Fruit fly (Drosophila melanogaster): Measurements from ENCODE around the gene CG17105.

Gene CG17105

dm6 chr2L:10680584-10681080 lies at the start of gene CG17105:
Gene CG17105 (plus strand): TSS chr2L:10681030.
- TF ChIP-seq CTCF (optimal IDR thresholded peaks at IDR 0.05) = no peak

- no peak for TF ChIP-seq CG8478 (optimal IDR thresholded peaks at IDR 0.05)
- TF ChIP-seq CTCF (optimal IDR thresholded peaks at IDR 0.05) = no peak
Measured at dm6 chr2L:10632702-10633101, 48.1 kb upstream of the CG17105 start.

- TF ChIP-seq CTCF (optimal IDR thresholded peaks at IDR 0.05) (no peak), CG8478 (optimal IDR thresholded peaks at IDR 0.05) (no peak)
Measured at dm6 chr2L:10638371-10638770, 42.5 kb upstream of the CG17105 start, which contains the start of gene CG7329. Gene CG7329 (minus strand): TSS chr2L:10638471.

dm6 chr2L:10639631-10640030 lies 41.2 kb upstream of the CG17105 start, which contains the start of gene CG31872:
Gene CG31872 (plus strand): TSS chr2L:10639931.
- TF ChIP-seq CG8478 (optimal IDR thresholded peaks at IDR 0.05) (no peak), CTCF (optimal IDR thresholded peaks at IDR 0.05) (no peak)

- TF ChIP-seq CTCF (optimal IDR thresholded peaks at IDR 0.05) (no peak), CG8478 (optimal IDR thresholded peaks at IDR 0.05) (no peak)
Measured at dm6 chr2L:10643671-10644070, 37.2 kb upstream of the CG17105 start, which contains the start of gene CG18284. Gene CG18284 (plus strand): TSS chr2L:10643971.

DNA sequence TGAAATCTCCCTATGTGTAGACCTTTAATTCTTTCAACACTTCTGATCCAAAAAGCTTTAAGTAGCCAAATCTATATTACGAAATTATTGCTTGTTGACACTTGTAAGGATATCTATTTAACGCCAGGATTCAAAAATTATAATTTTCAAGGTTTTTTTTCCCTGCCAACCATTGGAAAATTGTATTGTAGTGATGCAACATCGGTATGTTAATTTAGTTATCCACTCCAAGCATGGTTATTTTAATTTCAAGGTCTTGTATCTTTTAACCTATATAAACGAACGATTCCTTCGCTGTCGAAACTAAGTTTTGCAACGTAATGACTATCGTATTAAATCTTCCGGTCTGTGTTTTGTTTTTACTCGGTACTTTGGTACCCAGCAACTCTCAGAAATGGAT lies 34.7 kb upstream of the CG17105 start, which contains the start of gene CG17097:
CG17097 (plus strand) TSS at position 301 of the 400 bp plus-strand sequence.
- no peak for TF ChIP-seq CTCF (optimal IDR thresholded peaks at IDR 0.05)
- no peak for TF ChIP-seq CG8478 (optimal IDR thresholded peaks at IDR 0.05)

- TF ChIP-seq CG8478 (optimal IDR thresholded peaks at IDR 0.05) (no peak), CTCF (optimal IDR thresholded peaks at IDR 0.05) (no peak)
Measured at dm6 chr2L:10646726-10647125, 34.1 kb upstream of the CG17105 start.

DNA sequence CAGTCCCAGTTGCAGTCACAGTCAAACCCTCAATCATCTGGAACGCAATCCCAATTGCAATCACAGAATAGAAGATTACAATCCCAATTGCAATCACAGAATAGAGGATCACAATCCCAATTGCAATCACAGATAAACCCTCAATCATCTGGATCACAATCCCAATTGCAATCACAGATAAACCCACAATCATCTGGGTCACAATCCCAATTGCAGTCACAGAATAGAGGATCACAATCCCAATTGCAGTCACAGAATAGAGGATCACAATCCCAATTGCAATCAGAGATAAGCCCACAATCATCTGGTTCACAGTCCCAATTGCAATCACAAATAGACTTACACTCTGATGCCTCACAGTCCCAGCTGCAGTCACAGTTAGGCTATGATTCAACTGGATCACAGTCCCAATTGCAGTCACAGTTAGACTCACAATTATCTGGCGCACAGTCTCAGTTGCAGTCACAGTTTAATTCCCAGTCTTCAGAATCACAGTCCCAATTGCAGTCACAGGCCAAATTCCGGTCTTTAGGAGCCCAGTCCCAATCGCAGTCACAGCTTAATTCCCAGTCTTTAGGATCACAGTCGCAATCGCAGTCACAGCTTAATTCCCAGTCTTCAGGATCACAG lies 33.0 kb upstream of the CG17105 start:
- TF ChIP-seq CG8478 (optimal IDR thresholded peaks at IDR 0.05) = no peak
- no peak for TF ChIP-seq CTCF (optimal IDR thresholded peaks at IDR 0.05)

- TF ChIP-seq CG8478 (optimal IDR thresholded peaks at IDR 0.05) (no peak), CTCF (optimal IDR thresholded peaks at IDR 0.05) (no peak)
Measured at dm6 chr2L:10651313-10651712, 29.5 kb upstream of the CG17105 start, which contains the start of gene dbf. Gene dbf (plus strand): TSS chr2L:10651613.

dm6 chr2L:10654520-10654919 lies 26.3 kb upstream of the CG17105 start:
- no peak for TF ChIP-seq CG8478 (optimal IDR thresholded peaks at IDR 0.05)
- TF ChIP-seq CTCF (optimal IDR thresholded peaks at IDR 0.05) = no peak

dm6 chr2L:10657981-10658380 lies 22.8 kb upstream of the CG17105 start, which contains the start of gene CG45690:
Gene CG45690 (plus strand): TSS chr2L:10658281.
- TF ChIP-seq CTCF (optimal IDR thresholded peaks at IDR 0.05) = no peak
- no peak for TF ChIP-seq CG8478 (optimal IDR thresholded peaks at IDR 0.05)

DNA sequence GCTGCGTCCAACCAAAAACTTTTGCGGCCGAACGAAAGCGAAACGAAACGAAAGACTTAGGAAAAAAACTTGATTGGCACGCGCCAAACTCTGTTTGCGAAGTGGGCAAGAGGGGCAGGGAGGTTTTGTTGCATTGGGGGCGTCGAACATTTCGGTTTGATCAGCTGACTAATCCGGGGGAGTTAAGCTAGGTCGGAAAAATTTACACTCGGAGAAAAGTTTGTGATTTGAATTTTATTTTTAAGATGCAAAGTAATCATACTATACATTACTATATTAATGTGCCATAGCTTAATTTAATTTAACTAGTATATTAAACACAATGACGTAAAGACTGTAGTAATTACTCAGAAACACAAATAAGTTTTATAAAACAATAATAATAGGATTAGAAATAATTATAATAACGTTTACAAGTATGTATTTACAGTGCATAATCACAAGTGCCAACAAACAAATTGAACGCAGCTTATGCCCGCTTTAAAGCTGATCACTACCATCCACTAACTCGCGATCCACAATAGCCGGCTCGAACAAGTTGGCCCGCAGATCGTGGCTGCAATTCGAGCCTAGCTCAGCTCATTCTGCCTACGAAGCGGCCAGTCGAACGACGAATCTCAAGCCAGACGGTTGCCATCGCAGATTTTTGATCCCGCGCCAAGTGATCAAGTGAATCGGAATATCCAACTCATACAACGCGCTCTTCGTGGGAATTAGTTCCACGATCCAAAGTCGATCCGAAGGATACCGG lies 19.2 kb upstream of the CG17105 start, which contains the start of gene CG31871:
CG31871 (plus strand) TSS at position 592 of the 751 bp plus-strand sequence.
- no peak for TF ChIP-seq CTCF (optimal IDR thresholded peaks at IDR 0.05)
- TF ChIP-seq CG8478 (optimal IDR thresholded peaks at IDR 0.05) = no peak

DNA sequence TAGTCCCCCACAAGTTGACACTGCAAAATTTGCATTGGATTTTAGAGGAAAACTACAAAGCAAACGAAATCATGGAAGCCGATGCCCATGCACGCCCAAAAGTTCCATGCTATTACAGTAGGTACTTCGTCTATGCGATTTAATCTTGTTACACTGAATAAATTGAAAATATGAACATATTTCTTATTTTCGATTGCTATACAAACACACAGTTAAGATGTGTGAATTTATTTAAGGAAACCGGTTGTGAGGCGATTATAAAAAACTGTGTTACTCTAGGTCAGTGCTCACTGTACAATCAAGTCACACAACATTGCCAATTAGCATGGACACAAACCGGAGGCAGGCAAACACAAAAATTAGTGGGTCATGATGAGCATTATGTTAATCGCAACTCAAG lies 15.2 kb upstream of the CG17105 start:
- TF ChIP-seq CG8478 (optimal IDR thresholded peaks at IDR 0.05) = no peak
- no peak for TF ChIP-seq CTCF (optimal IDR thresholded peaks at IDR 0.05)

DNA sequence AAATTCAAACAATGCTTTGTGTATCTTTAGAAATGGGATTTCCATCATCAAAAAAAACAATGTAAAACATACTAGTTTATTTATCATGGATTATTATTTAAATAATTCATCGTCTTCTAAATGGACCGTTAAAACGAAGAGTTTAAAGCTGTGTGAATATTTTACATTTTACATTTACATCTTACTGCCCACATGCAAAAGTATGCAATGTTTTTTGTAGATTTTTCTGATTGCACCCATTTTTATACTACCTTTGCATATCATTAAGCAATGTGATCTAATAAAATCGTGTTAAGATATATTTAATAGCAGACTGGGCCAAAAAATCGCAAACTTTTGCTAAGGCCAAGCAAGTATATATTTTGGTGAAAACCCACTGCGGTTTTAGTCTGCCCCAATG lies 9.3 kb upstream of the CG17105 start:
- TF ChIP-seq CG8478 (optimal IDR thresholded peaks at IDR 0.05) = no peak
- no peak for TF ChIP-seq CTCF (optimal IDR thresholded peaks at IDR 0.05)

DNA sequence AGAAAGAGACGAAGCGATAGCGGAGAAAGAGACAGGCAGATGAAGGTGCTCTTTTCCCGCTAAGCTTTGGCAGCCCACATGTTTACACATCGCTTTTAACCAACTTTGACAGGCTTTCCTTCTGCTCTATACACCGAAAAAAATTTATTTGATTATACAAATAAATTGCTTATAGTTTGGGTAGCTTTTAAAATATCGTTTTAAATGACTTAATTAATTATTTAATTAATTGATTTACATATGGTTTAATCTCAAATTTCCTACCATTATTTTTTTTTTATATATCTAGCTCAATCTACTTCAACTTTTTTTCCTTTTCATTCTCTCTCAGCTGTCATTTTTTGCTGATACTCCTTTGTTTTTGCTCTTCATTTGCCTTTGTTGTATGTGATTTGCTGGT lies 7.8 kb upstream of the CG17105 start:
- TF ChIP-seq CG8478 (optimal IDR thresholded peaks at IDR 0.05) (no peak), CTCF (optimal IDR thresholded peaks at IDR 0.05) (no peak)
